Fruit fly (Drosophila melanogaster) whole organism: ENCODE data around the gene Cpsf5.

Experiments
- CG8478 ChIP-seq: fragments of >200 bp; optimal IDR thresholded peaks from 2 replicates; lab custom pipeline; 2018; ENCODE audit warnings: inconsistent platforms
- Dll ChIP-seq: fragments of >200 bp; optimal IDR thresholded peaks from 2 replicates; lab custom pipeline; 2017
- EcR ChIP-seq, 2 experiments: fragments of >200 bp; optimal IDR thresholded peaks; 2 replicates each; lab custom pipeline; 2017; ENCODE audit warnings: missing biosample characterization in 2 of 2, missing genetic modification characterization in 2 of 2, missing genetic modification reagents in 2 of 2
- pan ChIP-seq: fragments of >200 bp; optimal IDR thresholded peaks from 2 replicates; lab custom pipeline; 2017
- psq ChIP-seq: fragments of >200 bp; optimal IDR thresholded peaks from 2 replicates; lab custom pipeline; 2017
- usp ChIP-seq: fragments of >200 bp; optimal IDR thresholded peaks from 2 replicates; lab custom pipeline; 2017; ENCODE audit warnings: missing biosample characterization, missing genetic modification characterization, mixed read lengths

The Cpsf5 gene

DNA sequence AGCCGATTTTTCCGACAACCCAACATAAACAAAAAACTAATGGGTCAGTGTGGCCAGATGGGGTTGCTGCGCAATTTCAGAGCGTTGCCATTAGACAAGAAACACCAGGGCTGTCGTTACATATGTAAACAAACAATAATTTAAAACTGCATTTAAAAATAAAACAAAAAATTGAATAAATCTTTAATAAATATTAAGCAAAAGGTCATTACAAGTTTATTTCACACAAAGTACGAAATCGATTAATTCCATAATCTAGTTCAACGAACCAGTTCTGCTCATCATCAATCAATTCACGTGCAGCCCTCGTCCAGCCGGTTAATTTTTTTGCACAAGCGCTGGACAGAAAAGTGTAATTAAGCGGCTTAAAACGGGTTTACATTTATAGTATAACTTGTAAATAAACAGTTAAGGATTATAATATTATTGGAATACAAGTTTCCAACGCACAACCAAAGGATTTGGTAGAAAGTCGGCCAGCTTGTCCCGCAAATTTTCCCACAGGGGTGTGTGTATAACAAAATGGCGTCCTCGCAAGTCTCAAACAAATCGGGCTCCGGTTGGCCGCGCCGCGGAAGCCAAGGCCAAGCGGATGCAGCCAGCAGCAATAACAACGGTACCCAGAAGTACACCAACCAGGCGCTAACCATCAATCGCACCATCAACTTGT, at the start of gene Cpsf5, which contains the start of gene CG4022:
Cpsf5 (plus strand) TSS at position 285 of the 670 bp plus-strand sequence.
CG4022 (minus strand) TSS at position 79 of the 670 bp plus-strand sequence.
- TF ChIP-seq psq (no peak), usp (no peak), CG8478 (lab: Kevin White, UChicago) (no peak), EcR (GFP tag; optimal IDR thresholded peaks at IDR 0.05; lab: Kevin White, UChicago) (no peak), pan (no peak), Dll (lab: Kevin White, UChicago) (no peak)

- no peak for TF ChIP-seq CG8478 (lab: Kevin White, UChicago)
- TF ChIP-seq EcR (GFP tag; optimal IDR thresholded peaks at IDR 0.05; lab: Kevin White, UChicago) = no peak
- no peak for TF ChIP-seq usp
- TF ChIP-seq Dll (lab: Kevin White, UChicago) = no peak
- no peak for TF ChIP-seq pan
- no peak for TF ChIP-seq psq
Observed at dm6 chr3L:9361894-9362293, 48.9 kb upstream of the Cpsf5 start, which contains the start of gene CG34456. Gene CG34456 (plus strand): TSS chr3L:9362108.

DNA sequence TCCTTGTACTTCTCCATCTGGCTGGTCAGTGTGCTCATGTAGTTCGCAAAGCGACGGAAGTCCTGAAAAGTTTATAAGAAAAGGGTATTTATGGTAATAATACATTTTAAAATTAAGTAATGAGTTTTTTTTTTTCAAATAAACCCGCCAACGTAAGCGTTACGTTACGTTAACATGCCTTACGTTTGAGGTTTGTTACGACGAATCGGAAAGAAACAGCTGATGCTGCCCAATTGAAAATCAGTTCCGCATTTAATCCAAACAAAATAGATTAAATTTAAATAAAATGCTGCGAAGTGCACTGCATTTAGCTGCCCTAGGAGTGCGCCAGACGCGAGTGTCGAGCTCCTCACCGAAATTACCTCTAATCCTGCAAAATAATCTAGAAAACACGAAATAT, 46.7 kb upstream of the Cpsf5 start, which contains the start of gene mRRF1:
mRRF1 (plus strand) TSS at position 220 of the 400 bp plus-strand sequence.
- TF ChIP-seq EcR (GFP tag; optimal IDR thresholded peaks at IDR 0.05; lab: Kevin White, UChicago) (no peak), pan (no peak), usp (no peak), Dll (lab: Kevin White, UChicago) (no peak), psq (no peak), CG8478 (lab: Kevin White, UChicago) (no peak)

DNA sequence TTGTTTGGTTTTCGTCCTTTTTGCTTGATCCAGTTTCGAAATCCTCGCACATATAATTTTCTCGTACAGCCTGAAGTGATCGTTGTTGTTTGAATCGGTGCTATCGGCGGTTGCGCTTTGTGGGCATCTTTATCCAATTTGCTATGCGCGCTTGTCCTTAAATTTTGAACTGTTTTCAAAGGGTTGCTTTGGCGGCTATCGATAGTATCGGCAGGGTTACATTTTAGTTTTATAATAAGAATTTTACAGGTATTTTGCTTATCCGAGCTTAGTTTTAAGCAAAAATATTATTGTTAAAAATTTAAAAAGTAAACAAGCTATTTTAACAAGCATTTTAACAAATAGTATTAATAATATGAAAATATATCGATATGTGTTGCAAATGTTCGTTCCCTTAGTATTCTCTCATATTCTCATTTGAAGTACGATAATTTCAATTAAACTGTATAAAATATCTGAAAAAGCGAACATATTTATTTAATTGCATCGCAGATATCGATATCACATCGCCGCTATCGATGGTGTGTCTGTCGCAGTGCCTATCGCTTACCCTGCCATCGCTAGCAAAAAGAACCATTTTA, 43.9 kb upstream of the Cpsf5 start, which contains the start of the genes Klp67A and CG4452:
Klp67A (minus strand) TSS at position 197 of the 581 bp plus-strand sequence.
CG4452 (plus strand) TSS at position 528 of the 581 bp plus-strand sequence.
- TF ChIP-seq EcR (GFP tag; optimal IDR thresholded peaks at IDR 0.05; lab: Kevin White, UChicago) = no peak
- TF ChIP-seq psq = peak; percentile 62

DNA sequence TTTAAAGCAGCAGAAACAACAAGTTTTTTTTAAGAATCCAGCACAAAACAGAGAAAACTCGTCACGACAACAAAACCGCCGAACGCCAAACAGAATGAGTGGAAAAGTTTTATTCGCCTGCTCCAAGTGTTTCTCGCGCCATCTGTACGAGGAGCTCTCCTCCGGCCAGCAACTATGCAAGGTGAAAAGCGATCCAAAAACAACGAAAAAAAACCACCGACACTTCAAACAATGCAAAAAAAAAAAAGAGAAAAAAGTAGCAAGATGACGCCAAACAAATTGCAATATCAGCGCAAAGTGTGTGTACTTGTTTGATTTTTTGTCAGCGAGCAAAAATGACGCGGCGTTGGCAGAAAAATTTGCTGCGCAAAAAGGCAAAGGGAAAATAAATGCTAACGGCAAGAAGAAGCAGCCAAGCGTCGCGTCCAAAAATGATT, 43.4 kb upstream of the Cpsf5 start:
- TF ChIP-seq CG8478 (lab: Kevin White, UChicago) (no peak), EcR (GFP tag; optimal IDR thresholded peaks at IDR 0.05; lab: Kevin White, UChicago) (no peak), pan (no peak), psq (no peak), usp (no peak), Dll (lab: Kevin White, UChicago) (no peak)

- TF ChIP-seq Dll (lab: Kevin White, UChicago) = no peak
- no peak for TF ChIP-seq EcR (GFP tag; optimal IDR thresholded peaks at IDR 0.05; lab: Kevin White, UChicago)
- no peak for TF ChIP-seq usp
- TF ChIP-seq pan = no peak
- no peak for TF ChIP-seq CG8478 (lab: Kevin White, UChicago)
- no peak for TF ChIP-seq psq
Observed at dm6 chr3L:9368665-9369064, 42.2 kb upstream of the Cpsf5 start.

DNA sequence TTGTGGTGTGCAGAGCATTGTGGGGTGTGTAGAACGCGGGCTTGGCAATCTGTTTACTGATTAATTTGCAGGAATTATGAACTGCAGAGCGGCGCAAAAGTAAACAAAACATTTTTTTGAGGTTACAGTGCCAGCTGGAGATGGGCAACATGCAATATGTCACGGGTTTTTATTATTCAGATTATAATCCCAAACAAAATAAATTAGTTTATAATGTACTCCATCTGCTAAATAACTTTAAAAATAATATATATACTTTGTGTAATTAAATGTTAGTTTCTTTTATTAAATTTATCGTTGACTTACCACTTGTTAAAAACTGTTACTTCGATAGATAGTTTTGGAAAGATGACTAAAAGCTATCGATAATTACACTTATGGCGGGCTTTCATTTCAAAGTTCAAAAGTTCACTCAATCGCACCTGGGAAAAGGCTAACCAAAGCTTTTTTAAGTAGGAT, 39.9 kb upstream of the Cpsf5 start, which contains the start of gene Fdx1:
Fdx1 (minus strand) TSS at position 332 of the 459 bp plus-strand sequence.
- TF ChIP-seq CG8478 (lab: Kevin White, UChicago) (no peak), Dll (lab: Kevin White, UChicago) (no peak), EcR (GFP tag; optimal IDR thresholded peaks at IDR 0.05; lab: Kevin White, UChicago) (no peak), pan (no peak), psq (no peak), usp (no peak)

DNA sequence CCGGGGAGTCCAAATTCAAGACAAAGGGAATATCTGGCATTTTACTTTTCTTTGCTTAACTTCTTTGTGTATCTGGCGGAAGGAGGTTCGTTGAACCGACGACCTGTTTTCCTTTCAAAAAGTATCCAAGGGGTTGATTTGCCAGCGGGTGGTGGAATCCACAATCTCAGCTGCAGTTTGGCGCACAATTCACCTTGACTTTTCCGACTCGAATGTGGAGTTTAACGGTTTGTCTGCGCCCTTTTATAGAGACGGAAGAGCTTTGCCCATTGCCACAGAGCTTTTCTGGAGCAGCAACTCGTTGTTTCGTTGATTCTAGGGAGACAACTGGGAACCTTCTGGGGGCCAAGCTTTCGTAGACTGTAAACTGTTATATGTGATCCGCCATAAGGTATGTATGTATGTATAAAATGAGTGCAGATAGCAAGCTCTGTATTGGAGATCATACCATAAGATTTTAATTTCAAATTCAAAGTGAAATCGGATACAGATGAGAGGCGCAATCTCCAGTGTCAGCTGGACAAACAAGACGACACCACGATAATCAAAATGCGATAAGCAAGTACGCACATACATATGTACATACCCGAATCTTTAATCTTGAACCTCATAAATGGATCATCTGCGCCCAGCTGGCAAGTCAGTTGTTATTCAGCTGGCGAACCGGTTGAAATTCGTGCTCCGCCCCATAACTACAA, 38.4 kb upstream of the Cpsf5 start, which contains the start of the genes Hsp67Bc, CG4456 and Hsp22:
Hsp67Bc (minus strand) TSS at position 220 of the 698 bp plus-strand sequence.
CG4456 (plus strand) TSS at position 445 of the 698 bp plus-strand sequence.
Hsp22 (plus strand) TSS at position 654 of the 698 bp plus-strand sequence.
- TF ChIP-seq usp (no peak), EcR (GFP tag; optimal IDR thresholded peaks at IDR 0.05; lab: Kevin White, UChicago) (peak in 1 of 2 experiments; percentile 72)

DNA sequence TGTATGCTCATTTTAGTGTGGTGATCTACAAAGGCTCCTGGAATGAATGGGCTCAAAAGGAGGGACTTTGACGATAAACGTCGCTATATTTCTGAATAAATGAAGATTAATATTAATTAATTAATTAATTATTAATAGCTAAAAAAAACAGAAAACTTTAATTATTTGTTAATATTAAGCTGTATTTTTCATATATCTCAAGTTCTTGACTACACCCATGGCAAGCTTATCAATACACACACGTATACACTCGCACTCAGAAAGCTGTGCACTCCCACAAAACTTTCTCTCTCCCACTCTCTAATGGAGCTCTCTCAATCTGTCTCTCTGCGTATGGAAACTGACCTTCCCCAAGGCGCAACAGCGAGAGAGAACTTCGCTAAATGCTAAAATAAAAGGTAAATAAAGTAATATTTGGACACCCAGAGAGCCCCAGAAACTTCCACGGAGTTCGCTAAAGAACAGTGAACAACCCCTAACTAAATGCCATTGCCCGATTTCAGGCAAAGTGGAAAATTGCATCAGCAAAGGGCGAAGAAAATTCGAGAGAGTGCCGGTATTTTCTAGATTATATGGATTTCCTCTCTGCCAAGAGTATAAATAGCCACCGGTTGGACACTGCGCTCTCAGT, 37.3 kb upstream of the Cpsf5 start:
- TF ChIP-seq Dll (lab: Kevin White, UChicago) (no peak), EcR (GFP tag; optimal IDR thresholded peaks at IDR 0.05; lab: Kevin White, UChicago) (peak; percentile 26 to 68)

dm6 chr3L:9375130-9375529, 35.7 kb upstream of the Cpsf5 start, which contains the start of gene CG4461:
Gene CG4461 (plus strand): TSS chr3L:9375430.
- TF ChIP-seq CG8478 (lab: Kevin White, UChicago) = no peak

DNA sequence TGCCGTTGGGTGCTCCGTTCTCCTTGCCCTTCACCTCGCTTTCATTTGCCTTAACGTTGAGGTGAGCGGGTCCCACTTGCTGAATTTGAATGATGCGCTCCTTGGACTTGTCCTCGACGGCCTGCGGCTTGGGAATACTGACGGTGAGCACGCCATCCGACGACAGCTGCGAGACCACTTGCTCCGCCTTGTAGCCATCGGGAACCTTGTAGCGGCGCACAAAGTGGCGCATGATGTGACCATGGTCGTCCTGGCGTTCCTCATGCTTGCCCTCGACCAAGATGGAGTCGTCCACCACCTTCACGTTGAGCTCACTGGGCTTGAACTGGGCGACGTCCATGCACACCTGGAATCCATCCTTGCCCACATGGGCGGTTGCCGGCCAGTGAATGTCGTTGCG, 34.3 kb upstream of the Cpsf5 start:
- TF ChIP-seq pan (no peak), Dll (lab: Kevin White, UChicago) (no peak), EcR (GFP tag; optimal IDR thresholded peaks at IDR 0.05; lab: Kevin White, UChicago) (no peak), psq (no peak), CG8478 (lab: Kevin White, UChicago) (no peak), usp (no peak)
